Worm (Caenorhabditis elegans) whole organism, L2 larva: ENCODE results near the gene dep-1.

Experiments used
- Y55F3AM.14 ChIP-seq: fragments of 200-800 bp; sonication (Bioruptor generic); optimal IDR thresholded peaks from 2 replicates; lab custom pipeline; 2018; ENCODE audit warnings: mild to moderate bottlenecking, missing genetic modification characterization, missing compliant biosample characterization
- ama-1 ChIP-seq: fragments of 150-350 bp; optimal IDR thresholded peaks from 2 replicates; lab custom pipeline; 2018; ENCODE audit warnings: inconsistent platforms
- ceh-16 ChIP-seq: fragments of 150-350 bp; optimal IDR thresholded peaks from 2 replicates; lab custom pipeline; 2014; ENCODE audit warnings: missing biosample characterization, missing genetic modification characterization
- lin-39 ChIP-seq: fragments of 150-350 bp; optimal IDR thresholded peaks from 2 replicates; lab custom pipeline; 2014; ENCODE audit warnings: missing biosample characterization, missing genetic modification reagents, missing genetic modification characterization
- snpc-4 ChIP-seq: fragments of 150-350 bp; optimal IDR thresholded peaks from 2 replicates; lab custom pipeline; 2014; ENCODE audit warnings: missing biosample characterization, missing genetic modification characterization
- zag-1 ChIP-seq: fragments of 150-350 bp; optimal IDR thresholded peaks from 2 replicates; lab custom pipeline; 2014; ENCODE audit warnings: missing biosample characterization, missing genetic modification characterization
- ztf-11 ChIP-seq: sonication (generic microtip); optimal IDR thresholded peaks from 2 replicates; lab custom pipeline; 2017; ENCODE audit warnings: missing biosample characterization, missing genetic modification characterization

DNA sequence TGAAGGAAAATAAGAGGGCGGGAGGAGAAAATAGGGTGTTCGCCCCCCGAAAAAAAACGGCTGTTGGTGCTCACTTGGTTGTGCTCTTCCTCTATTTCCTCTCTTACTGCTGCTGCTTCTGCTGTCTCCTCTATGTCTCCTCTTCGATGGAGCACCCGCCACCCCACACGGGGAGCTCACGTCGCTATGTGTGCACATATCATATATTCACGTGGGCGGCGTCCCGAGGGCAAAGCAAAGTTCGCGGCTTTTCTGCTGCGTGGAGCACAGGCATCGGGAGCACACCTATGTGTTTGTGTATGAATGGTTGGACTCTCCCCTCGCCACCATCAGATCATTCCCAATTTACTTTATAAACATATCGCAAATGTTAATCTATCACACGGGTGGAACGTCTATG, 6.3 kb downstream of the dep-1 start:
- TF ChIP-seq Y55F3AM.14 (no peak), snpc-4 (tag; lab: Kevin White, UChicago) (no peak), ama-1 (lab: Kevin White, UChicago) (no peak), lin-39 (tag; lab: Kevin White, UChicago) (no peak), ztf-11 (tag; lab: Kevin White, UChicago) (no peak), ceh-16 (tag; lab: Kevin White, UChicago) (no peak), zag-1 (tag; lab: Kevin White, UChicago) (no peak)
